Worm (Caenorhabditis elegans) whole organism, L2 larva: ENCODE results near the gene rom-1.

Experiments
- C34F6.9 ChIP-seq: fragments of 150-350 bp; optimal IDR thresholded peaks from 2 replicates; lab custom pipeline; 2014; ENCODE audit warnings: missing biosample characterization, missing genetic modification characterization
- F13H6.1 ChIP-seq: sonication (generic microtip); optimal IDR thresholded peaks from 2 replicates; lab custom pipeline; 2016; ENCODE audit warnings: missing genetic modification characterization, missing compliant biosample characterization
- R02D3.7 ChIP-seq: fragments of 150-350 bp; optimal IDR thresholded peaks from 2 replicates; lab custom pipeline; 2014; ENCODE audit warnings: missing biosample characterization, missing genetic modification characterization
- Y55F3AM.14 ChIP-seq: fragments of 200-800 bp; sonication (Bioruptor generic); optimal IDR thresholded peaks from 2 replicates; lab custom pipeline; 2018; ENCODE audit warnings: mild to moderate bottlenecking, missing genetic modification characterization, missing compliant biosample characterization
- ZK546.5 ChIP-seq: sonication (generic microtip); optimal IDR thresholded peaks from 2 replicates; lab custom pipeline; 2017; ENCODE audit warnings: missing biosample characterization, missing genetic modification characterization
- aly-2 ChIP-seq: fragments of 150-350 bp; optimal IDR thresholded peaks from 2 replicates; lab custom pipeline; 2014; ENCODE audit warnings: missing biosample characterization, missing genetic modification characterization
- ama-1 ChIP-seq: fragments of 150-350 bp; optimal IDR thresholded peaks from 2 replicates; lab custom pipeline; 2018; ENCODE audit warnings: inconsistent platforms
- blmp-1 ChIP-seq: sonication (generic microtip); optimal IDR thresholded peaks from 2 replicates; lab custom pipeline; 2017; ENCODE audit warnings: missing genetic modification characterization, mild to moderate bottlenecking, missing compliant biosample characterization, antibody characterized with exemption, moderate library complexity; ENCODE audit not compliant: insufficient read depth
- ceh-82 ChIP-seq: fragments of 150-350 bp; optimal IDR thresholded peaks from 2 replicates; lab custom pipeline; 2014; ENCODE audit warnings: missing biosample characterization, missing genetic modification characterization
- crh-2 ChIP-seq: sonication (generic microtip); optimal IDR thresholded peaks from 2 replicates; lab custom pipeline; 2017; ENCODE audit warnings: missing biosample characterization, missing genetic modification characterization
- elt-3 ChIP-seq: sonication (generic microtip); optimal IDR thresholded peaks from 2 replicates; lab custom pipeline; 2017; ENCODE audit warnings: missing biosample characterization, missing genetic modification characterization
- fos-1 ChIP-seq: fragments of 150-350 bp; optimal IDR thresholded peaks from 2 replicates; lab custom pipeline; 2014; ENCODE audit warnings: missing biosample characterization, missing genetic modification characterization
- lin-11 ChIP-seq: fragments of 150-350 bp; sonication (generic microtip); optimal IDR thresholded peaks from 2 replicates; lab custom pipeline; 2014; ENCODE audit warnings: missing biosample characterization, missing genetic modification characterization, inconsistent platforms, mixed read lengths
- lin-13 ChIP-seq: fragments of 150-350 bp; optimal IDR thresholded peaks from 2 replicates; lab custom pipeline; 2014; ENCODE audit warnings: missing biosample characterization, missing genetic modification reagents, missing genetic modification characterization
- lin-39 ChIP-seq: fragments of 150-350 bp; optimal IDR thresholded peaks from 2 replicates; lab custom pipeline; 2014; ENCODE audit warnings: missing biosample characterization, missing genetic modification reagents, missing genetic modification characterization
- lsy-2 ChIP-seq, 2 experiments: fragments of 150-350 bp in 1 of 2; sonication (generic microtip) in 1 of 2; optimal IDR thresholded peaks; 2 replicates each; lab custom pipeline; 2014 to 2017; ENCODE audit warnings: missing biosample characterization in 2 of 2, missing genetic modification characterization in 2 of 2
- mab-5 ChIP-seq: fragments of 150-350 bp; optimal IDR thresholded peaks from 2 replicates; lab custom pipeline; 2014; ENCODE audit warnings: missing biosample characterization, missing genetic modification characterization
- mbf-1 ChIP-seq: sonication (generic microtip); optimal IDR thresholded peaks from 2 replicates; lab custom pipeline; 2017; ENCODE audit warnings: missing biosample characterization, missing genetic modification characterization
- mdl-1 ChIP-seq, 2 experiments: fragments of 150-350 bp in 1 of 2; sonication (generic microtip) in 1 of 2; optimal IDR thresholded peaks; 2 replicates each; lab custom pipeline; 2017; ENCODE audit warnings: missing biosample characterization in 2 of 2, missing genetic modification characterization in 2 of 2
- nhr-10 ChIP-seq: sonication (generic microtip); optimal IDR thresholded peaks from 2 replicates; lab custom pipeline; 2017; ENCODE audit warnings: missing biosample characterization, missing genetic modification characterization
- nhr-12 ChIP-seq: fragments of 150-350 bp; optimal IDR thresholded peaks from 2 replicates; lab custom pipeline; 2014; ENCODE audit warnings: missing biosample characterization, missing genetic modification characterization
- nhr-129 ChIP-seq: fragments of 150-350 bp; optimal IDR thresholded peaks from 2 replicates; lab custom pipeline; 2014; ENCODE audit warnings: missing biosample characterization, missing genetic modification characterization
- nhr-23 ChIP-seq: fragments of 150-350 bp; optimal IDR thresholded peaks from 2 replicates; lab custom pipeline; 2014; ENCODE audit warnings: missing biosample characterization, missing genetic modification reagents, missing genetic modification characterization
- nhr-237 ChIP-seq: fragments of 150-350 bp; optimal IDR thresholded peaks from 2 replicates; lab custom pipeline; 2014; ENCODE audit warnings: missing biosample characterization, missing genetic modification characterization
- nhr-77 ChIP-seq: fragments of 150-350 bp; optimal IDR thresholded peaks from 2 replicates; lab custom pipeline; 2014; ENCODE audit warnings: missing biosample characterization, missing genetic modification characterization
- sem-4 ChIP-seq: fragments of 150-350 bp; optimal IDR thresholded peaks from 2 replicates; lab custom pipeline; 2014; ENCODE audit warnings: missing biosample characterization, missing genetic modification reagents, missing genetic modification characterization
- skn-1 ChIP-seq: sonication (generic microtip); optimal IDR thresholded peaks from 2 replicates; lab custom pipeline; 2017; ENCODE audit warnings: missing biosample characterization, missing genetic modification characterization
- sma-3 ChIP-seq: sonication (generic microtip); optimal IDR thresholded peaks from 2 replicates; lab custom pipeline; 2016; ENCODE audit warnings: missing genetic modification reagents, missing genetic modification characterization, missing compliant biosample characterization
- sma-9 ChIP-seq, 2 experiments: fragments of 150-350 bp in 1 of 2; sonication (generic microtip) in 1 of 2; optimal IDR thresholded peaks; 2 replicates each; lab custom pipeline; 2014 to 2016; ENCODE audit warnings: missing genetic modification characterization in 2 of 2, mild to moderate bottlenecking in 1 of 2, missing biosample characterization in 1 of 2, missing compliant biosample characterization in 1 of 2, missing genetic modification reagents in 1 of 2, moderate library complexity in 1 of 2
- snpc-4 ChIP-seq: fragments of 150-350 bp; optimal IDR thresholded peaks from 2 replicates; lab custom pipeline; 2014; ENCODE audit warnings: missing biosample characterization, missing genetic modification characterization
- unc-39 ChIP-seq: fragments of 150-350 bp; optimal IDR thresholded peaks from 2 replicates; lab custom pipeline; 2014; ENCODE audit warnings: missing biosample characterization, missing genetic modification characterization
- unc-55 ChIP-seq: fragments of 150-350 bp; sonication (generic microtip); optimal IDR thresholded peaks from 3 replicates; lab custom pipeline; 2014; ENCODE audit warnings: missing biosample characterization, missing genetic modification reagents, missing genetic modification characterization
- unc-62 ChIP-seq: fragments of 150-350 bp; optimal IDR thresholded peaks from 2 replicates; lab custom pipeline; 2014; ENCODE audit warnings: missing biosample characterization, missing genetic modification reagents, missing genetic modification characterization
- zag-1 ChIP-seq: fragments of 150-350 bp; optimal IDR thresholded peaks from 2 replicates; lab custom pipeline; 2014; ENCODE audit warnings: missing biosample characterization, missing genetic modification characterization
- ztf-1 ChIP-seq: fragments of 200-800 bp; sonication (Bioruptor generic); conservative IDR thresholded peaks from 2 replicates; pipeline ENCODE4 v1.3.6; 2022; ENCODE audit warnings: missing genetic modification characterization, missing compliant biosample characterization
- ztf-11 ChIP-seq: sonication (generic microtip); optimal IDR thresholded peaks from 2 replicates; lab custom pipeline; 2017; ENCODE audit warnings: missing biosample characterization, missing genetic modification characterization
- ztf-4 ChIP-seq: fragments of 150-350 bp; optimal IDR thresholded peaks from 2 replicates; lab custom pipeline; 2014; ENCODE audit warnings: missing biosample characterization, missing genetic modification characterization

Gene rom-1

ce11 chrIII:4947352-4947751, 40.4 kb downstream of the rom-1 start:
- peak; percentile 29 for TF ChIP-seq F13H6.1 (tag; lab: Kevin White, UChicago)
- no peak for TF ChIP-seq nhr-23
- no peak for TF ChIP-seq nhr-237 (tag; lab: Kevin White, UChicago)
- no peak for TF ChIP-seq nhr-12
- no peak for TF ChIP-seq ztf-11
- peak; percentile 6 for TF ChIP-seq unc-55
- no peak for TF ChIP-seq unc-62 (GFP tag; lab: Kevin White, UChicago)
- TF ChIP-seq lin-39 (tag; lab: Kevin White, UChicago) = peak; percentile 35
- no peak for TF ChIP-seq lin-13 (GFP tag; lab: Kevin White, UChicago)
- TF ChIP-seq lin-11 (tag; lab: Kevin White, UChicago) = peak; percentile 27
- TF ChIP-seq R02D3.7 = no peak

- TF ChIP-seq mbf-1 (tag; lab: Kevin White, UChicago) = no peak
Measured at ce11 chrIII:4948631-4949030, 41.6 kb downstream of the rom-1 start.

- TF ChIP-seq crh-2 (tag; lab: Kevin White, UChicago) (peak; percentile 22), C34F6.9 (peak; percentile 69), nhr-77 (tag; lab: Kevin White, UChicago) (no peak), sma-9 (GFP tag; optimal IDR thresholded peaks at IDR 0.05; lab: Kevin White, UChicago) (peak; percentile 25), sma-9 (tag; optimal IDR thresholded peaks at IDR 0.05; lab: Kevin White, UChicago) (no peak), mbf-1 (tag; lab: Kevin White, UChicago) (no peak), unc-55 (peak; percentile 65), mab-5 (no peak), lin-11 (tag; lab: Kevin White, UChicago) (peak; percentile 33), nhr-129 (tag; lab: Kevin White, UChicago) (peak; percentile 30), mdl-1 (tag; optimal IDR thresholded peaks at IDR 0.05; lab: Kevin White, UChicago) (peak; percentile 13 to 37), unc-39 (tag; lab: Kevin White, UChicago) (no peak), zag-1 (peak; percentile 68), skn-1 (tag; lab: Kevin White, UChicago) (no peak), lsy-2 (tag; optimal IDR thresholded peaks at IDR 0.05; lab: Kevin White, UChicago) (peak in 1 of 2 experiments; percentile 51), F13H6.1 (tag; lab: Kevin White, UChicago) (peak; percentile 57), sem-4 (tag; lab: Kevin White, UChicago) (peak; percentile 6)
- TF ChIP-seq, all 48 proteins: peak for 11
Measured at ce11 chrIII:4950345-4950744, 43.3 kb downstream of the rom-1 start.

ce11 chrIII:4951210-4951609, 44.2 kb downstream of the rom-1 start:
- TF ChIP-seq fos-1 (no peak), sma-9 (GFP tag; optimal IDR thresholded peaks at IDR 0.05; lab: Kevin White, UChicago) (no peak), sma-9 (tag; optimal IDR thresholded peaks at IDR 0.05; lab: Kevin White, UChicago) (no peak), ZK546.5 (tag; lab: Kevin White, UChicago) (no peak), Y55F3AM.14 (no peak), lsy-2 (tag; optimal IDR thresholded peaks at IDR 0.05; lab: Kevin White, UChicago) (peak in 1 of 2 experiments; percentile 25), ztf-1 (GFP tag; lab: Robert Waterston, UW) (no peak), ama-1 (lab: Kevin White, UChicago) (no peak), nhr-10 (tag; lab: Kevin White, UChicago) (no peak), blmp-1 (tag; lab: Kevin White, UChicago) (no peak), lin-13 (GFP tag; lab: Kevin White, UChicago) (no peak), sma-3 (GFP tag; lab: Kevin White, UChicago) (no peak), C34F6.9 (peak; percentile 20), ztf-11 (no peak)

ce11 chrIII:4951824-4952223, 44.8 kb downstream of the rom-1 start, which contains the start of gene flh-2:
flh-2 (plus strand) TSS chrIII:4952124.
- TF ChIP-seq elt-3 (tag; lab: Kevin White, UChicago) (no peak), blmp-1 (tag; lab: Kevin White, UChicago) (no peak), nhr-237 (tag; lab: Kevin White, UChicago) (no peak), sem-4 (tag; lab: Kevin White, UChicago) (no peak), lin-39 (tag; lab: Kevin White, UChicago) (no peak), snpc-4 (tag; lab: Kevin White, UChicago) (no peak), sma-3 (GFP tag; lab: Kevin White, UChicago) (no peak), zag-1 (no peak), lin-11 (tag; lab: Kevin White, UChicago) (no peak), unc-62 (GFP tag; lab: Kevin White, UChicago) (no peak), crh-2 (tag; lab: Kevin White, UChicago) (no peak), aly-2 (no peak), C34F6.9 (no peak), ztf-4 (no peak), ceh-82 (tag; lab: Kevin White, UChicago) (no peak), nhr-23 (no peak), nhr-10 (tag; lab: Kevin White, UChicago) (no peak)
- TF ChIP-seq, all 48 proteins: peak for 0
